Fruit fly (Drosophila melanogaster) whole organism, embryonic: ENCODE results near the gene mAcon1.
A peak's percentile ranks its signal among the peaks of the same experiment; 100 is the strongest.

Experiments used
- Aef1 ChIP-seq: fragments of 200-800 bp; sonication (Bioruptor generic); IDR thresholded peaks from 3 replicates; pipeline ENCODE4 v1.3.6; 2022; ENCODE audit warnings: missing biosample characterization, missing genetic modification characterization
- CG10959 ChIP-seq: fragments of 200-800 bp; sonication (Bioruptor generic); IDR thresholded peaks from 2 replicates; pipeline ENCODE4 v1.3.6; 2022; ENCODE audit warnings: missing biosample characterization, missing genetic modification characterization
- CG10979 ChIP-seq: fragments of 200-800 bp; sonication (Bioruptor generic); optimal IDR thresholded peaks from 2 replicates; lab custom pipeline; 2018; ENCODE audit warnings: missing biosample characterization, mild to moderate bottlenecking, missing genetic modification characterization, moderate library complexity
- CG12769 ChIP-seq: fragments of 200-800 bp; sonication (Bioruptor generic); optimal IDR thresholded peaks from 2 replicates; lab custom pipeline; 2019; ENCODE audit warnings: missing biosample characterization, mild to moderate bottlenecking, missing genetic modification characterization, moderate library complexity
- CG13123 ChIP-seq: fragments of 200-800 bp; sonication (Bioruptor generic); optimal IDR thresholded peaks from 2 replicates; lab custom pipeline; 2016; ENCODE audit warnings: missing biosample characterization, missing genetic modification characterization
- CG15601 ChIP-seq: fragments of 200-800 bp; sonication (Bioruptor generic); optimal IDR thresholded peaks from 3 replicates; lab custom pipeline; 2019; ENCODE audit warnings: missing biosample characterization, mild to moderate bottlenecking, missing genetic modification characterization, moderate library complexity
- CG2116 ChIP-seq: fragments of 200-800 bp; sonication (Bioruptor generic); optimal IDR thresholded peaks from 3 replicates; lab custom pipeline; 2018; ENCODE audit warnings: missing biosample characterization, mild to moderate bottlenecking, missing genetic modification characterization
- CG2202 ChIP-seq: fragments of 200-800 bp; sonication (Bioruptor generic); optimal IDR thresholded peaks from 2 replicates; lab custom pipeline; 2018; ENCODE audit warnings: missing biosample characterization, mild to moderate bottlenecking, missing genetic modification characterization
- CG2875 ChIP-seq: fragments of 200-800 bp; sonication (Bioruptor generic); optimal IDR thresholded peaks from 2 replicates; lab custom pipeline; 2017; ENCODE audit warnings: missing biosample characterization, mild to moderate bottlenecking, missing genetic modification characterization, missing genetic modification reagents
- CG32772 ChIP-seq: fragments of 200-800 bp; sonication (Bioruptor generic); IDR thresholded peaks from 2 replicates; pipeline ENCODE4 v1.3.6; 2022; ENCODE audit warnings: missing biosample characterization, missing genetic modification characterization
- CG4328 ChIP-seq: fragments of 200-800 bp; sonication (Bioruptor generic); optimal IDR thresholded peaks from 3 replicates; lab custom pipeline; 2017; ENCODE audit warnings: missing biosample characterization, missing genetic modification reagents, missing genetic modification characterization
- CG43689 ChIP-seq: fragments of 200-800 bp; sonication (Bioruptor generic); IDR thresholded peaks from 2 replicates; pipeline ENCODE4 v1.3.6; 2022; ENCODE audit warnings: missing biosample characterization, missing genetic modification characterization
- CG4617 ChIP-seq: fragments of 200-800 bp; sonication (Bioruptor generic); optimal IDR thresholded peaks from 3 replicates; lab custom pipeline; 2016; ENCODE audit warnings: missing biosample characterization, missing genetic modification characterization, borderline replicate concordance
- CG6254 ChIP-seq: fragments of 200-800 bp; sonication (Bioruptor generic); optimal IDR thresholded peaks from 3 replicates; lab custom pipeline; 2017; ENCODE audit warnings: mild to moderate bottlenecking, missing biosample characterization, missing genetic modification reagents, missing genetic modification characterization
- CG8290 ChIP-seq, 3 experiments: fragments of 200-800 bp; sonication (Bioruptor generic); optimal IDR thresholded peaks; 2 replicates each; lab custom pipeline; 2016 to 2019; ENCODE audit warnings: missing biosample characterization in 3 of 3, missing genetic modification characterization in 3 of 3, mild to moderate bottlenecking in 2 of 3, moderate library complexity in 1 of 3
- CG9215 ChIP-seq: fragments of 200-800 bp; sonication (Bioruptor generic); IDR thresholded peaks from 2 replicates; pipeline ENCODE4 v1.3.6; 2022; ENCODE audit warnings: missing biosample characterization, missing genetic modification characterization
- CG9797 ChIP-seq: fragments of 200-800 bp; sonication (Bioruptor generic); optimal IDR thresholded peaks from 3 replicates; lab custom pipeline; 2018; ENCODE audit warnings: missing biosample characterization, mild to moderate bottlenecking, missing genetic modification characterization
- CG9817 ChIP-seq: fragments of 200-800 bp; sonication (Bioruptor generic); optimal IDR thresholded peaks from 2 replicates; lab custom pipeline; 2018; ENCODE audit warnings: missing biosample characterization, mild to moderate bottlenecking, missing genetic modification characterization, moderate library complexity
- CHES-1-like ChIP-seq: fragments of 200-800 bp; sonication (Bioruptor generic); optimal IDR thresholded peaks from 2 replicates; lab custom pipeline; 2016; ENCODE audit warnings: missing biosample characterization, missing genetic modification characterization
- Camta ChIP-seq: fragments of 200-800 bp; sonication (Bioruptor generic); optimal IDR thresholded peaks from 2 replicates; lab custom pipeline; 2016; ENCODE audit warnings: missing biosample characterization, missing genetic modification characterization
- D19B ChIP-seq: fragments of 200-800 bp; sonication (Bioruptor generic); optimal IDR thresholded peaks from 2 replicates; lab custom pipeline; 2017; ENCODE audit warnings: missing biosample characterization, mild to moderate bottlenecking, missing genetic modification characterization
- Dfd ChIP-seq, 2 experiments: fragments of >200 bp; optimal IDR thresholded peaks; 2 replicates each; lab custom pipeline; 2017; ENCODE audit warnings: missing biosample characterization in 2 of 2, missing genetic modification characterization in 2 of 2
- Doc2 ChIP-seq: fragments of 200-800 bp; sonication (Bioruptor generic); IDR thresholded peaks from 2 replicates; pipeline ENCODE4 v1.3.6; 2022; ENCODE audit warnings: missing biosample characterization, missing genetic modification characterization
- Drgx ChIP-seq: fragments of 200-800 bp; sonication (Bioruptor generic); IDR thresholded peaks from 2 replicates; pipeline ENCODE4 v1.3.6; 2022; ENCODE audit warnings: missing biosample characterization, missing genetic modification characterization
- H2.0 ChIP-seq: fragments of 200-800 bp; sonication (Bioruptor generic); IDR thresholded peaks from 2 replicates; pipeline ENCODE4 v1.3.6; 2022; ENCODE audit warnings: missing biosample characterization, missing genetic modification characterization
- HmgZ ChIP-seq: fragments of 200-800 bp; sonication (Bioruptor generic); optimal IDR thresholded peaks from 2 replicates; lab custom pipeline; 2018; ENCODE audit warnings: missing biosample characterization, mild to moderate bottlenecking, missing genetic modification characterization
- Hmr ChIP-seq: fragments of 200-800 bp; sonication (Bioruptor generic); optimal IDR thresholded peaks from 3 replicates; lab custom pipeline; 2017; ENCODE audit warnings: mild to moderate bottlenecking, missing biosample characterization, missing genetic modification reagents, missing genetic modification characterization
- MTF-1 ChIP-seq: fragments of 200-800 bp; sonication (Bioruptor generic); optimal IDR thresholded peaks from 2 replicates; lab custom pipeline; 2018; ENCODE audit warnings: missing biosample characterization, mild to moderate bottlenecking, missing genetic modification characterization, borderline replicate concordance
- Optix ChIP-seq: fragments of 200-800 bp; sonication (Bioruptor generic); IDR thresholded peaks from 3 replicates; pipeline ENCODE4 v1.3.6; 2022; ENCODE audit warnings: missing biosample characterization, missing genetic modification characterization
- Poxn ChIP-seq: fragments of 200-800 bp; sonication (Bioruptor generic); IDR thresholded peaks from 2 replicates; pipeline ENCODE4 v1.3.6; 2022; ENCODE audit warnings: missing biosample characterization, missing genetic modification characterization
- Ptx1 ChIP-seq: fragments of 200-800 bp; sonication (Bioruptor generic); IDR thresholded peaks from 2 replicates; pipeline ENCODE4 v1.3.6; 2022; ENCODE audit warnings: missing biosample characterization, missing genetic modification characterization
- Side ChIP-seq: fragments of 200-800 bp; sonication (Bioruptor generic); optimal IDR thresholded peaks from 2 replicates; lab custom pipeline; 2016; ENCODE audit warnings: missing biosample characterization, missing genetic modification characterization
- Ssrp ChIP-seq: fragments of 200-800 bp; sonication (Bioruptor generic); optimal IDR thresholded peaks from 2 replicates; lab custom pipeline; 2018; ENCODE audit warnings: missing biosample characterization, mild to moderate bottlenecking, missing genetic modification characterization, moderate library complexity
- bbx ChIP-seq: fragments of 200-800 bp; sonication (Bioruptor generic); IDR thresholded peaks from 2 replicates; pipeline ENCODE4 v1.3.6; 2022; ENCODE audit warnings: missing biosample characterization, missing genetic modification characterization; ENCODE audit not compliant: partially characterized antibody
- chn ChIP-seq: fragments of 200-800 bp; sonication (Bioruptor generic); optimal IDR thresholded peaks from 2 replicates; lab custom pipeline; 2016; ENCODE audit warnings: missing biosample characterization, missing genetic modification characterization
- dmrt99B ChIP-seq: fragments of 200-800 bp; sonication (Bioruptor generic); optimal IDR thresholded peaks from 2 replicates; lab custom pipeline; 2018; ENCODE audit warnings: missing biosample characterization, mild to moderate bottlenecking, missing genetic modification characterization, moderate library complexity
- fd3F ChIP-seq: fragments of 200-800 bp; sonication (Bioruptor generic); optimal IDR thresholded peaks from 2 replicates; lab custom pipeline; 2018; ENCODE audit warnings: missing biosample characterization, mild to moderate bottlenecking, missing genetic modification characterization, moderate library complexity
- gsb-n ChIP-seq: fragments of 200-800 bp; sonication (Bioruptor generic); optimal IDR thresholded peaks from 3 replicates; lab custom pipeline; 2018; ENCODE audit warnings: missing biosample characterization, mild to moderate bottlenecking, missing genetic modification characterization
- insv ChIP-seq, 2 experiments: fragments of 200-800 bp; sonication (Bioruptor generic); optimal IDR thresholded peaks; 3 replicates each; lab custom pipeline; 2016 to 2018; ENCODE audit warnings: missing biosample characterization in 2 of 2, missing genetic modification characterization in 2 of 2
- mam ChIP-seq: fragments of 200-800 bp; sonication (Bioruptor generic); optimal IDR thresholded peaks from 3 replicates; lab custom pipeline; 2016; ENCODE audit warnings: missing biosample characterization, missing genetic modification characterization
- pho ChIP-seq: fragments of 200-800 bp; sonication (Bioruptor generic); optimal IDR thresholded peaks from 2 replicates; lab custom pipeline; 2016; ENCODE audit warnings: missing biosample characterization, missing genetic modification characterization
- ranshi ChIP-seq: fragments of 200-800 bp; sonication (Bioruptor generic); IDR thresholded peaks from 2 replicates; pipeline ENCODE4 v1.3.6; 2022; ENCODE audit warnings: missing biosample characterization, missing genetic modification characterization
- run ChIP-seq: fragments of 200-800 bp; sonication (Bioruptor generic); optimal IDR thresholded peaks from 3 replicates; lab custom pipeline; 2018; ENCODE audit warnings: missing biosample characterization, mild to moderate bottlenecking, missing genetic modification characterization
- schlank ChIP-seq: fragments of 200-800 bp; sonication (Bioruptor generic); optimal IDR thresholded peaks from 2 replicates; lab custom pipeline; 2018; ENCODE audit warnings: missing biosample characterization, mild to moderate bottlenecking, missing genetic modification characterization
- slou ChIP-seq: fragments of 200-800 bp; sonication (Bioruptor generic); optimal IDR thresholded peaks from 3 replicates; lab custom pipeline; 2016; ENCODE audit warnings: missing biosample characterization, missing genetic modification characterization
- tin ChIP-seq: fragments of 200-800 bp; sonication (Bioruptor generic); optimal IDR thresholded peaks from 3 replicates; lab custom pipeline; 2016; ENCODE audit warnings: missing biosample characterization, missing genetic modification characterization
- vfl ChIP-seq: fragments of 200-800 bp; sonication (Bioruptor generic); optimal IDR thresholded peaks from 2 replicates; lab custom pipeline; 2016; ENCODE audit warnings: missing biosample characterization, missing genetic modification characterization
- wek ChIP-seq: fragments of 200-800 bp; sonication (Bioruptor generic); optimal IDR thresholded peaks from 3 replicates; lab custom pipeline; 2018; ENCODE audit warnings: missing biosample characterization, mild to moderate bottlenecking, missing genetic modification characterization, moderate library complexity

mAcon1 gene

DNA sequence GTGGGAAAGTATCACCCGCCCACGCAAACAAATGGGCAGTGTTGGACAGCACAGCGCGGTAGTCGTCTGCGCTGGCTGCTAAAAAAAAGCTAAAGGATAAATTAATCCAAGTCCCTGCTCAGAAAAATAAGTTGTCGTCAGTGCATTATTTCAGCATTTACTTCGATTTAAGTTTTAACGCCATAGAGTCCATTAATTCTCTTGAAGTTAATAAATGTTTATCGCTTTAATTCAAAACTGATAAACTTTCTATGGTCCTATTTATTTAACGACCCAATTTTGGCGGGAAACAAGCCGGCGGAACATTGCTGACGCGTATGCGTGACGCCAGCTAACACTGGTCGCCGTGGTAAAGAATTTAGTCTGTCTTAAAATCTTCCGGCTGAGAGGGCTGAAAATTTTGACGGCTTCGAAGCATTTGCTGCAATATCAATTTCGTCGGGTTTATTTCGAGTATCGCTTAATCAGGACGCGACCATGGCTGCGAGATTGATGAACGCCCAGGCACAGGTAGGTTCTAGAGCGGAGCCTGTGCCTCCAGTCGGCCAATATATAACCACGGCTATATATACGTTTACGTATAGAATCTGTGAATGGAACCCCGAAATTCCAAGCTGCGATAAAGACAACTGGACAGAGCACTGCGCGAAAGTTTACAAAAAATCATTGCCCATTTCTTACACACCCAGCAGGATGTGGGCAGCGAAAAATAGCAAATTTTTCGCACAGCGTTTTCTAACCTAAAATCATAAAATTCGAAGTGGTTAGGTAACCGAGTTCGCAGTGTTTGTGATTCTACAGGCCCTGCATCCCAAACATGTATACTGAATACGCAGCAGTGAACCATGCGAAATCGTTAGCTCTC lies at the start of gene mAcon1, which contains the start of the genes CG43345 and CG43346 (continued):
- TF ChIP-seq CG9817 (tag; lab: Kevin White, UChicago) (peak; percentile 79), CG8290 (GFP tag; optimal IDR thresholded peaks at IDR 0.05; lab: Kevin White, UChicago) (peak; percentile 68), CG8290 (tag; optimal IDR thresholded peaks at IDR 0.05; lab: Kevin White, UChicago) (peak in 1 of 2 experiments; percentile 49), CG10979 (tag; lab: Kevin White, UChicago) (peak; percentile 64), schlank (tag; lab: Kevin White, UChicago) (peak; percentile 76), CG43689 (no peak), CG13123 (peak; percentile 50), CG4617 (GFP tag; lab: Kevin White, UChicago) (peak; percentile 63), tin (GFP tag; lab: Kevin White, UChicago) (peak; percentile 80), slou (peak; percentile 70), Doc2 (GFP tag; lab: Robert Waterston, UW) (no peak), CG9797 (GFP tag; lab: Kevin White, UChicago) (peak; percentile 61), CG4328 (GFP tag; lab: Kevin White, UChicago) (peak; percentile 77), CG10959 (GFP tag; lab: Robert Waterston, UW) (peak; percentile 53; the same call in 1 of the 2 replicates), insv (GFP tag; optimal IDR thresholded peaks at IDR 0.05; lab: Kevin White, UChicago) (peak in 1 of 2 experiments; percentile 34), HmgZ (tag; lab: Kevin White, UChicago) (peak; percentile 93), vfl (GFP tag; lab: Kevin White, UChicago) (peak; percentile 68), Optix (GFP tag; lab: Robert Waterston, UW) (0 out of 3 replicates have a peak, but pooled peaks have one; percentile 20), mam (peak; percentile 92), Camta (peak; percentile 75), CG32772 (GFP tag; lab: Robert Waterston, UW) (0 out of 2 replicates have a peak, but pooled peaks have one; percentile 33), gsb-n (tag; lab: Kevin White, UChicago) (no peak), CHES-1-like (GFP tag; lab: Kevin White, UChicago) (peak; percentile 87), Aef1 (GFP tag; lab: Robert Waterston, UW) (peak; percentile 51), CG2202 (peak; percentile 54), Hmr (GFP tag; lab: Kevin White, UChicago) (no peak), CG9215 (GFP tag; lab: Robert Waterston, UW) (peak; percentile 83), Poxn (GFP tag; lab: Robert Waterston, UW) (no peak), run (tag; lab: Kevin White, UChicago) (no peak), Dfd (GFP tag; optimal IDR thresholded peaks at IDR 0.05; lab: Kevin White, UChicago) (no peak), CG15601 (tag; lab: Kevin White, UChicago) (no peak), wek (GFP tag; lab: Kevin White, UChicago) (no peak), fd3F (GFP tag; lab: Kevin White, UChicago) (peak; percentile 67), bbx (GFP tag; lab: Robert Waterston, UW) (no peak), Ssrp (peak; percentile 70), D19B (GFP tag; lab: Kevin White, UChicago) (peak; percentile 66), CG12769 (tag; lab: Kevin White, UChicago) (no peak), CG6254 (GFP tag; lab: Kevin White, UChicago) (peak; percentile 24), Side (GFP tag; lab: Kevin White, UChicago) (peak; percentile 82), ranshi (no peak; the same call in 1 of the 2 replicates), dmrt99B (no peak), Ptx1 (GFP tag; lab: Robert Waterston, UW) (peak; percentile 78), MTF-1 (GFP tag; lab: Kevin White, UChicago) (no peak), H2.0 (GFP tag; lab: Robert Waterston, UW) (no peak), CG2116 (GFP tag; lab: Kevin White, UChicago) (peak; percentile 60), CG2875 (GFP tag; lab: Kevin White, UChicago) (no peak), chn (GFP tag; lab: Kevin White, UChicago) (peak; percentile 86), Drgx (GFP tag; lab: Robert Waterston, UW) (peak; percentile 47; the same call in 1 of the 2 replicates), pho (GFP tag; lab: Kevin White, UChicago) (peak; percentile 94)
